Worm (Caenorhabditis elegans): ENCODE results near the gene ZC239.16.

ZC239.16 gene

ce11 chrII:3245836-3246235, 20.7 kb upstream of the ZC239.16 start, which contains the start of gene C17F4.7 (continued):
- TF ChIP-seq mxl-3 (GFP tag; optimal IDR thresholded peaks at IDR 0.05): peak; percentile 62
- TF ChIP-seq dpl-1 (GFP tag; optimal IDR thresholded peaks at IDR 0.05): no peak
- TF ChIP-seq mes-2 (tag; optimal IDR thresholded peaks at IDR 0.05; ENCODE audit: poor library complexity, severe bottlenecking): peak; percentile 14
- TF ChIP-seq nhr-10 (tag; optimal IDR thresholded peaks at IDR 0.05): no peak
- no peak for TF ChIP-seq hmg-1.1 (GFP tag; IDR thresholded peaks at IDR 0.05)
- TF ChIP-seq nhr-77 (tag; optimal IDR thresholded peaks at IDR 0.05): peak; percentile 65
- TF ChIP-seq rbr-2 (tag; optimal IDR thresholded peaks at IDR 0.05): no peak
- TF ChIP-seq F49E8.2 (tag; optimal IDR thresholded peaks at IDR 0.05; ENCODE audit: borderline replicate concordance): no peak
- TF ChIP-seq nhr-42 (GFP tag; IDR thresholded peaks at IDR 0.05): no peak
- no peak for TF ChIP-seq F26F4.8 (GFP tag; conservative IDR thresholded peaks at IDR 0.05)
- no peak for TF ChIP-seq skn-1 (tag; optimal IDR thresholded peaks at IDR 0.05)
- no peak for TF ChIP-seq nhr-111 (GFP tag; optimal IDR thresholded peaks at IDR 0.05)
- TF ChIP-seq jun-1 (tag; optimal IDR thresholded peaks at IDR 0.05): peak; percentile 12
- peak; percentile 77; the same call in 1 of the 2 replicates for TF ChIP-seq lin-1 (GFP tag; IDR thresholded peaks at IDR 0.05)
- TF ChIP-seq php-3 (GFP tag; IDR thresholded peaks at IDR 0.05): peak; percentile 96
- no peak for TF ChIP-seq lim-7 (GFP tag; IDR thresholded peaks at IDR 0.05)

ce11 chrII:3244758-3245157, 19.6 kb upstream of the ZC239.16 start:
- TF ChIP-seq ctbp-1 (GFP tag; IDR thresholded peaks at IDR 0.05) (no peak), nhr-102 (tag; optimal IDR thresholded peaks at IDR 0.05) (no peak), hmg-1.1 (GFP tag; IDR thresholded peaks at IDR 0.05) (no peak), lin-13 (GFP tag; optimal IDR thresholded peaks at IDR 0.05) (no peak), ZK546.5 (tag; optimal IDR thresholded peaks at IDR 0.05) (no peak), F49E8.2 (tag; optimal IDR thresholded peaks at IDR 0.05; ENCODE audit: borderline replicate concordance) (no peak), madf-5 (GFP tag; IDR thresholded peaks at IDR 0.05) (no peak), Y5F2A.4 (GFP tag; optimal IDR thresholded peaks at IDR 0.05) (no peak), tra-1 (GFP tag; IDR thresholded peaks at IDR 0.05) (0 out of 2 replicates have a peak, but pooled peaks have one; percentile 27), sdz-12 (GFP tag; optimal IDR thresholded peaks at IDR 0.05) (no peak), F44E2.7 (GFP tag; IDR thresholded peaks at IDR 0.05) (no peak), nhr-237 (tag; optimal IDR thresholded peaks at IDR 0.05) (no peak), dmd-8 (GFP tag; IDR thresholded peaks at IDR 0.05) (no peak), D1046.2 (GFP tag; IDR thresholded peaks at IDR 0.05) (no peak), T20F7.1 (GFP tag; optimal IDR thresholded peaks at IDR 0.05) (no peak), Y105C5A.15 (GFP tag; IDR thresholded peaks at IDR 0.05) (no peak), nhr-28 (tag; optimal IDR thresholded peaks at IDR 0.05) (peak; percentile 48), nhr-11 (tag; optimal IDR thresholded peaks at IDR 0.05) (no peak), egl-27 (tag; optimal IDR thresholded peaks at IDR 0.05) (no peak), ztf-7 (tag; optimal IDR thresholded peaks at IDR 0.05) (no peak), cey-2 (tag; optimal IDR thresholded peaks at IDR 0.05; ENCODE audit: borderline replicate concordance, insufficient read depth) (no peak), mdl-1 (tag; optimal IDR thresholded peaks at IDR 0.05) (no peak), saeg-2 (GFP tag; IDR thresholded peaks at IDR 0.05) (0 out of 2 replicates have a peak, but pooled peaks have one; percentile 24), php-3 (GFP tag; IDR thresholded peaks at IDR 0.05) (peak; percentile 91), pqm-1 (tag; optimal IDR thresholded peaks at IDR 0.05) (peak; percentile 79), dmd-6 (GFP tag; IDR thresholded peaks at IDR 0.05) (peak; percentile 58), nhr-41 (GFP tag; IDR thresholded peaks at IDR 0.05) (no peak), nhr-42 (GFP tag; IDR thresholded peaks at IDR 0.05) (no peak), zip-2 (tag; optimal IDR thresholded peaks at IDR 0.05) (no peak), aly-2 (tag; optimal IDR thresholded peaks at IDR 0.05) (no peak), Y75B8A.6 (GFP tag; IDR thresholded peaks at IDR 0.05) (0 out of 2 replicates have a peak, but pooled peaks have one; percentile 52), zfp-2 (tag; optimal IDR thresholded peaks at IDR 0.05) (no peak), ceh-44 (GFP tag; IDR thresholded peaks at IDR 0.05) (no peak), ceh-28 (tag; optimal IDR thresholded peaks at IDR 0.05) (no peak), fos-1 (tag; optimal IDR thresholded peaks at IDR 0.05) (peak; percentile 72), lin-1 (GFP tag; IDR thresholded peaks at IDR 0.05) (no peak), nhr-111 (GFP tag; optimal IDR thresholded peaks at IDR 0.05) (no peak), mxl-2 (GFP tag; conservative IDR thresholded peaks at IDR 0.05) (no peak), duxl-1 (tag; optimal IDR thresholded peaks at IDR 0.05; ENCODE audit: poor library complexity) (no peak), hlh-30 (tag; optimal IDR thresholded peaks at IDR 0.05; ENCODE audit: insufficient read depth) (no peak)

Measured in whole organism, L4 larva.